Worm (Caenorhabditis elegans) whole organism, early embryonic: ENCODE measurements around the gene nape-1.

Experiments
- ama-1 ChIP-seq: fragments of 150-350 bp; optimal IDR thresholded peaks from 2 replicates; lab custom pipeline; 2014
- flt-1 ChIP-seq: fragments of 200-800 bp; sonication (Bioruptor generic); IDR thresholded peaks from 2 replicates; pipeline ENCODE4 v1.3.6; 2022; ENCODE audit warnings: missing genetic modification characterization, missing compliant biosample characterization
- hmbx-1 ChIP-seq: sonication (generic microtip); optimal IDR thresholded peaks from 2 replicates; lab custom pipeline; 2016; ENCODE audit warnings: mild to moderate bottlenecking, missing genetic modification characterization, missing compliant biosample characterization
- hmg-4 ChIP-seq: fragments of 200-800 bp; sonication (Bioruptor generic); optimal IDR thresholded peaks from 2 replicates; lab custom pipeline; 2018; ENCODE audit warnings: mild to moderate bottlenecking, missing genetic modification characterization, missing compliant biosample characterization
- hnd-1 ChIP-seq: sonication (generic microtip); optimal IDR thresholded peaks from 2 replicates; lab custom pipeline; 2016; ENCODE audit warnings: missing genetic modification characterization, missing compliant biosample characterization
- pes-1 ChIP-seq: fragments of 200-800 bp; sonication (Bioruptor generic); IDR thresholded peaks from 2 replicates; pipeline ENCODE4 v1.3.6; 2022; ENCODE audit warnings: missing genetic modification reagents, missing genetic modification characterization, missing compliant biosample characterization
- scrt-1 ChIP-seq: fragments of 200-800 bp; sonication (Bioruptor generic); IDR thresholded peaks from 2 replicates; pipeline ENCODE4 v1.3.6; 2022; ENCODE audit warnings: missing genetic modification characterization, missing compliant biosample characterization

- TF ChIP-seq pes-1 (GFP tag; lab: Robert Waterston, UW) (no peak), flt-1 (no peak), hnd-1 (tag; lab: Kevin White, UChicago) (no peak), hmg-4 (no peak), scrt-1 (no peak), ama-1 (lab: Kevin White, UChicago) (no peak), hmbx-1 (tag; lab: Kevin White, UChicago) (no peak)
Observed at ce11 chrIV:3751001-3751400, 10.3 kb upstream of the nape-1 start, which contains the start of gene ugt-45.
